Worm (Caenorhabditis elegans) whole organism, early embryonic: Measurements from ENCODE around the gene F44E7.4.
"Not testable (repeated sequence)": the region's sequence is repeated elsewhere in the genome, so short reads cannot be mapped to it uniquely, and the experiment has no call there.

ENCODE experiments used
- B0310.2 ChIP-seq: sonication (generic microtip); optimal IDR thresholded peaks from 2 replicates; lab custom pipeline; 2016; ENCODE audit warnings: mild to moderate bottlenecking, missing genetic modification characterization, missing compliant biosample characterization
- F13C5.2 ChIP-seq: sonication (generic microtip); optimal IDR thresholded peaks from 2 replicates; lab custom pipeline; 2017; ENCODE audit warnings: mild to moderate bottlenecking, missing genetic modification characterization, inconsistent platforms, missing compliant biosample characterization
- aly-1 ChIP-seq: sonication (generic microtip); optimal IDR thresholded peaks from 2 replicates; lab custom pipeline; 2016; ENCODE audit warnings: missing genetic modification characterization, missing compliant biosample characterization
- ama-1 ChIP-seq: fragments of 150-350 bp; optimal IDR thresholded peaks from 2 replicates; lab custom pipeline; 2014
- ceh-13 ChIP-seq: fragments of 200-800 bp; sonication (Bioruptor generic); optimal IDR thresholded peaks from 2 replicates; lab custom pipeline; 2018; ENCODE audit warnings: mild to moderate bottlenecking, missing genetic modification characterization, missing compliant biosample characterization
- ceh-36 ChIP-seq: sonication (generic microtip); optimal IDR thresholded peaks from 2 replicates; lab custom pipeline; 2016; ENCODE audit warnings: missing genetic modification characterization, inconsistent platforms, missing compliant biosample characterization
- ets-7 ChIP-seq: sonication (generic microtip); optimal IDR thresholded peaks from 2 replicates; lab custom pipeline; 2016; ENCODE audit warnings: missing genotype, missing genetic modification characterization, missing compliant biosample characterization
- flt-1 ChIP-seq: fragments of 200-800 bp; sonication (Bioruptor generic); IDR thresholded peaks from 2 replicates; pipeline ENCODE4 v1.3.6; 2022; ENCODE audit warnings: missing genetic modification characterization, missing compliant biosample characterization
- hmbx-1 ChIP-seq: sonication (generic microtip); optimal IDR thresholded peaks from 2 replicates; lab custom pipeline; 2016; ENCODE audit warnings: mild to moderate bottlenecking, missing genetic modification characterization, missing compliant biosample characterization
- hmg-4 ChIP-seq: fragments of 200-800 bp; sonication (Bioruptor generic); optimal IDR thresholded peaks from 2 replicates; lab custom pipeline; 2018; ENCODE audit warnings: mild to moderate bottlenecking, missing genetic modification characterization, missing compliant biosample characterization
- hnd-1 ChIP-seq: sonication (generic microtip); optimal IDR thresholded peaks from 2 replicates; lab custom pipeline; 2016; ENCODE audit warnings: missing genetic modification characterization, missing compliant biosample characterization
- pes-1 ChIP-seq: fragments of 200-800 bp; sonication (Bioruptor generic); IDR thresholded peaks from 2 replicates; pipeline ENCODE4 v1.3.6; 2022; ENCODE audit warnings: missing genetic modification reagents, missing genetic modification characterization, missing compliant biosample characterization
- scrt-1 ChIP-seq: fragments of 200-800 bp; sonication (Bioruptor generic); IDR thresholded peaks from 2 replicates; pipeline ENCODE4 v1.3.6; 2022; ENCODE audit warnings: missing genetic modification characterization, missing compliant biosample characterization
- sea-1 ChIP-seq: fragments of 200-800 bp; sonication (Bioruptor generic); conservative IDR thresholded peaks from 2 replicates; pipeline ENCODE4 v1.3.6; 2022; ENCODE audit warnings: missing genetic modification characterization, missing compliant biosample characterization
- tbx-11 ChIP-seq: fragments of 200-800 bp; sonication (Bioruptor generic); IDR thresholded peaks from 2 replicates; pipeline ENCODE4 v1.3.6; 2022; ENCODE audit warnings: missing genetic modification characterization, missing compliant biosample characterization
- tbx-37 ChIP-seq: fragments of 200-800 bp; sonication (Bioruptor generic); conservative IDR thresholded peaks from 2 replicates; pipeline ENCODE4 v1.3.6; 2022; ENCODE audit warnings: missing genetic modification reagents, missing genetic modification characterization, missing compliant biosample characterization
- tra-4 ChIP-seq: sonication (generic microtip); optimal IDR thresholded peaks from 2 replicates; lab custom pipeline; 2017; ENCODE audit warnings: missing genetic modification characterization, missing compliant biosample characterization

The F44E7.4 gene

DNA sequence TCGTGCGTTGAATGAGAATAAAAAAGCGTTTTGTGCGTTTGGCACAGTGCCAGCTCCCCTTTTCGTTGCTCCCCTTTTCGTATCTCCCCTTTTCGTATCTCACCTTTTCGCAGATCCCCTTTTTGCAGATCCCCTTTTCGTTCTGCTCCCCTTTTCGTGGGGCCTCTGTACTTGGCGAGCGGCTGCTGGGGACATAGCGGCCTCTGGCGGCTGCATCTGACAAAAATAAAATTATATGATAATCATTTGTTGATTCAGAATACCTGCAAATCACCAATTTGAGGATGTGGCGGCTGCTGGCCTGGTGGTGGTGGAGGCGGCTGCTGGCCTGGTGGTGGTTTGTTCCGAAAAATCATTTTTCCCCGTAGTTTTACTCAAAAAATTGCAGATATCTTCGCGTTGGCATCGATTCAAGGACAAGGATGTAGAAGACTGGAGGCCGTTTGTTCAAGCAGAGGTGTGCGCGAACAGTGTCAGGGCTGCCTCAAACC is 21.5 kb downstream of the F44E7.4 start, which contains the start of gene K09H11.11:
Gene K09H11.11, minus strand, starts transcription at position 51 of the 491 bp plus-strand sequence.
- TF ChIP-seq ama-1 (lab: Kevin White, UChicago); ceh-36 (tag; lab: Kevin White, UChicago); sea-1: not testable (repeated sequence)

DNA sequence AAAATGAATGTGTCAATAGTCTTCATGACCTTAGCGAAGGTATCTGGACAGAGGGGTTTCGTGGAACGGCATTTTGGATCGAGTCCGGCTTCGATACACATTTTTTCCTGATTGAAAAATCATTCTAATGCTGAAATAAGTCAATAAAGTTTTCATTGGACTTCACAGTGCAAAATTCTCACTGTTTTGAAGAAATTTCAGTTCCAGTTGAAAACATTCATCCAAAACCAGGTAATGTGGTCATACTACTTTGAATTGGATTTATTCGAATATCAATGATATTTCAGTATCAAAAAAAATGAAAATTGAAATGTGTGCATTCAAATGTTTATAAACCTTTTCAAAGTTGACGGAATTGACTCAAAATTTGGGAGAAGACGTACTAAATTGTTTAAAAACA is 23.3 kb downstream of the F44E7.4 start, which contains the start of gene pgph-1:
Gene pgph-1, minus strand, starts transcription at position 101 of the 400 bp plus-strand sequence.
- no peak for TF ChIP-seq F13C5.2
- TF ChIP-seq sea-1 = no peak
- TF ChIP-seq B0310.2 (tag; lab: Kevin White, UChicago) = no peak
- TF ChIP-seq hmg-4 = no peak
- TF ChIP-seq ets-7 = no peak
- no peak for TF ChIP-seq ama-1 (lab: Kevin White, UChicago)
- TF ChIP-seq aly-1 (tag; lab: Kevin White, UChicago) = no peak
- TF ChIP-seq flt-1 (GFP tag; lab: Robert Waterston, UW) = no peak
- TF ChIP-seq hmbx-1 (tag; lab: Kevin White, UChicago) = no peak
- no peak for TF ChIP-seq tra-4 (tag; lab: Kevin White, UChicago)
- no peak for TF ChIP-seq tbx-37
- no peak for TF ChIP-seq tbx-11 (GFP tag; lab: Robert Waterston, UW)
- TF ChIP-seq ceh-36 (tag; lab: Kevin White, UChicago) = no peak
- no peak for TF ChIP-seq ceh-13 (GFP tag; lab: Kevin White, UChicago)
- no peak for TF ChIP-seq hnd-1 (tag; lab: Kevin White, UChicago)

DNA sequence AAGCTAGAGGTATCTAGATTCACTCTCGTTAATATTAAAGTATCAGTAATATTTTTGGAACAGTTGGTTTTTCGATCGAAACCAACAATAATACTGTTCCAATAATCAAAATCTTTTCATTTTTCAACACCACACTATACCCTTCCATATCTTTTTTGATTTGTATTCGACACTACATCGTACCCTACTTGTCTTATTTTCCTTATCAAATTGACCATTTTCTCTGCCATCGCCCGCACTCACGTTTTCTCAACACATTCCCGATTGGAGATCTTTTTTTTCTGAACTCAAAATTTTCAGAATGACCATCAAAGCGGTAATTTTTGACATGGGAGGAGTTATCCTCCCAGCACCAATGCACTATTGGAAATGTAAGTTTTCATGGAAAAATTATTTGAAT is 29.2 kb downstream of the F44E7.4 start, which contains the start of gene acds-10:
Gene acds-10, plus strand, starts transcription at position 301 of the 400 bp plus-strand sequence.
- TF ChIP-seq tbx-11 (GFP tag; lab: Robert Waterston, UW) (no peak), hnd-1 (tag; lab: Kevin White, UChicago) (no peak), pes-1 (GFP tag; lab: Robert Waterston, UW) (no peak), hmbx-1 (tag; lab: Kevin White, UChicago) (no peak), hmg-4 (no peak), flt-1 (GFP tag; lab: Robert Waterston, UW) (no peak), aly-1 (tag; lab: Kevin White, UChicago) (no peak), sea-1 (no peak), tra-4 (tag; lab: Kevin White, UChicago) (no peak), ceh-13 (GFP tag; lab: Kevin White, UChicago) (no peak), ama-1 (lab: Kevin White, UChicago) (no peak)

DNA sequence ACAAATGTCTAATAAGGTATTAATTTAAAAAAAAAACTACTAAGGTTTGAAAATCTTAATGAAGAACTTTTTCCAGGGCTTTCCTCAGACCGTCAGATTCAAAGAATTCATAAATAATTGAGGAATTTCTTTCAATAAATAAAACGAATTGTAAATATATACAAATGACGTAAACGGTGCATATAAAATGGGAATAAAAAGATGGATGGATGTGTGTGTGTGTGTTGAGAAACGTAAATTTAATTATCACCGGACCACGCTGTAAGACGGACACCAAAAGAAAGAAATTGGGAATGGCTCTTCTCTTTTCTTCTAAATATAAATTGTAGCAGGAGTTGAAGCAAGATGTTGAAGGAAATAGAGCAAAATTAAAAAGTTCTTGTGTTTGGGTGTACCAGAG is 30.5 kb downstream of the F44E7.4 start:
- TF ChIP-seq tbx-11 (GFP tag; lab: Robert Waterston, UW) (no peak), tbx-37 (no peak), sea-1 (no peak), tra-4 (tag; lab: Kevin White, UChicago) (no peak), ama-1 (lab: Kevin White, UChicago) (no peak), hmg-4 (no peak), scrt-1 (no peak), pes-1 (GFP tag; lab: Robert Waterston, UW) (no peak), hnd-1 (tag; lab: Kevin White, UChicago) (no peak)

DNA sequence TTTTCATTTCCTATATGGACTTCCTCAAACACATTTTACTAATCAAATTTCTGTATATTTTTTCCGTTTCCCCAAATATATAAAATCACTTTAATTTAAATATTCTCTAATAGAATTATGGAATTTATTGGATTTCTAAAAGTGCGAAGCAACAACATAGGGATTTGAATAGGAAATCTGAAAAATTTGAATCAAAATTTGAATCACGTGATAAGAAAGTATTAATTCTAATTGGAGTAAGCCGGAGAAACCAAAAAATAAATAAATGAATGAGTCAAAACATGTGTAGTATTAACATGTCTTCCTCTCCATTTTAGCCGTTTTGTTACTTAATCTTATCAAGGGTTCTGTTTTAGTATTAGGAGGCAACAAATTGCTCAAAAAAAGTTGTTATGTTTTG is 35.5 kb downstream of the F44E7.4 start:
- TF ChIP-seq flt-1 (GFP tag; lab: Robert Waterston, UW) = no peak
- TF ChIP-seq aly-1 (tag; lab: Kevin White, UChicago) = no peak
- no peak for TF ChIP-seq ama-1 (lab: Kevin White, UChicago)
- no peak for TF ChIP-seq tra-4 (tag; lab: Kevin White, UChicago)
- no peak for TF ChIP-seq hmg-4
- no peak for TF ChIP-seq sea-1
- no peak for TF ChIP-seq scrt-1
- TF ChIP-seq ceh-13 (GFP tag; lab: Kevin White, UChicago) = no peak
- no peak for TF ChIP-seq hnd-1 (tag; lab: Kevin White, UChicago)
- no peak for TF ChIP-seq tbx-11 (GFP tag; lab: Robert Waterston, UW)
- no peak for TF ChIP-seq F13C5.2
- TF ChIP-seq pes-1 (GFP tag; lab: Robert Waterston, UW) = no peak
- no peak for TF ChIP-seq tbx-37
- TF ChIP-seq hmbx-1 (tag; lab: Kevin White, UChicago) = no peak
- TF ChIP-seq ets-7 = no peak
- no peak for TF ChIP-seq ceh-36 (tag; lab: Kevin White, UChicago)

DNA sequence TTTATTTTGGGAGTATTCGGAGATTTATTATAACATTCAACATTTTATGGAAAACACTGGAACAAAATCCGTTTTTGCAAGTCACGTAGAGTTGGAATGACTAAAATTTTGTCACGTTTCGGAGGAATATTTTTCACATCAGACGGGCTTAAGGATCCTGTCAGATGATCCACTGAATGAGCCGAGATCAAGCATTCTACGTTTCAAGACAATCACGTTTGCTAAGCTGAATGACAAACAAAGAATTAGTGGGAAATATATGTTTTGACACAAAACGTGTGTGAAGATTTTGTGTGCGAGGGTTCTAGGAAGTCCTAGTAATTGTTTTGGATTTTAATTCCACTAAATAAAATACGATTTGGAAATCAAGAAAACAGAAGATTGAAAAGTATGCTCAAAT is 37.3 kb downstream of the F44E7.4 start:
- TF ChIP-seq tbx-11 (GFP tag; lab: Robert Waterston, UW) (no peak), scrt-1 (no peak), pes-1 (GFP tag; lab: Robert Waterston, UW) (no peak), ceh-13 (GFP tag; lab: Kevin White, UChicago) (no peak), ama-1 (lab: Kevin White, UChicago) (no peak), aly-1 (tag; lab: Kevin White, UChicago) (no peak), ceh-36 (tag; lab: Kevin White, UChicago) (no peak), sea-1 (no peak), hmbx-1 (tag; lab: Kevin White, UChicago) (no peak), hnd-1 (tag; lab: Kevin White, UChicago) (no peak), tbx-37 (no peak), B0310.2 (tag; lab: Kevin White, UChicago) (no peak), hmg-4 (no peak), tra-4 (tag; lab: Kevin White, UChicago) (no peak), flt-1 (GFP tag; lab: Robert Waterston, UW) (no peak), F13C5.2 (no peak)

DNA sequence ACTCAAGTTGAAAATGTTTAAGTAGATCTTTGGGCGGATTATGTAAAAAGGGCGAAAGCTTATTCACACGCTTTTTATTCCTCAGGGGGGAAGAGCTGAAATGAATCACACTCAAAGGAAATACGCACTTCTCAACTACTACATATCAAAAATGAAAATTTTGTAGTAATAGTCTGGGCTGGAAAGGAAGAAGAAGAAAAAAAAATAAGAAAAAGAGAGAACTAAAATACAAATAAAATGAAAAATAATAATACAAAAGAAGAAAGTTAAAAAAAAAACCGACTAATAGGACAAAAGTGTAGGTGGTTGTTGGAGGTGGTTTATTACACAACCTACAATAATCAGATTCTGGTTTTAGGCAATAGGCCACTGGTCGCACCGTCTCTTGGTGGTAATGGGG is 40.7 kb downstream of the F44E7.4 start, which contains the start of gene K09H11.6:
Gene K09H11.6, minus strand, starts transcription at position 101 of the 400 bp plus-strand sequence.
- TF ChIP-seq sea-1 (no peak), hmg-4 (no peak), aly-1 (tag; lab: Kevin White, UChicago) (no peak), F13C5.2 (no peak)

DNA sequence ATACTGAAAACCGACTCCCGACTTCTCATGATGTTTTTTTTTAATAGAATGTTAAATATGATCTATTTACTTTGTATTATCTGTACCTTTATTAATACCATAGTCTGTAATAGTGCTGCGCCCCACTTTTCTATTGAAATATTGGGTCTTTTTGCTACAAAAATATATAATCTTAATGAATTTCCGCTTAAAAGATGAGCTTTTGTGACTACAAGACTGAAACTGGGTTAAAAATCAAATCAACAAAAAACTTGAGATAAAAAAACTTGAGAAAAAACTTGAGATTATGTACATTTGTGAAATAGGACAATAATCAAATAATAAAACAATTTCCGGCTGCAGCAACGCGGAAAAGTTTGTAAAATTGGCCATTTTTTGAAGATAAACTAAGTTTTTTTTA is 46.0 kb downstream of the F44E7.4 start, which contains the start of gene K09H11.15:
Gene K09H11.15, minus strand, starts transcription at position 101 of the 400 bp plus-strand sequence.
- TF ChIP-seq sea-1 = no peak
- TF ChIP-seq F13C5.2 = no peak
- no peak for TF ChIP-seq B0310.2 (tag; lab: Kevin White, UChicago)
- no peak for TF ChIP-seq pes-1 (GFP tag; lab: Robert Waterston, UW)
